Fruit fly (Drosophila melanogaster): ENCODE data around the gene CG31091.

CG31091 gene

DNA sequence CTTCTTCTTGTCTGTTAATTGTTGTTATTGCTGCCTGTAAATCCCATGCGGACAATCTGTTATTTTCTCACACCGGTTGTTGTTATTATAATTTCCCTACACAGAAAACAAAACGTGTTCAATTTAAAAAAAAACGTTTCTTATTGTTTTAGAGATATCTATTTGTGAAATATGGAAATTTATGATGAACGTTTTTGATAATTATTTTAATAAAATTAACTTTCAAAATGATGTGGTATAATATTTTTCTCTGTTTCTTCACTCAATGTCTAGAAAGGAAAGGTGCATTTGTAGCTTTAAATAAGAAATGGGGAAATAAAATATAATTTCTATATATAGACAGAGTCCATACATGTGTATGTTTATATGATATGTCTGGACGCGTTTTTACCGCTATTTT, 15.4 kb upstream of the CG31091 start (continued):
- peak; percentile 91 for TF ChIP-seq gsb-n (tag; optimal IDR thresholded peaks at IDR 0.05)
- no peak for TF ChIP-seq slou (GFP tag; optimal IDR thresholded peaks at IDR 0.05)
- peak; percentile 71; the same call in 1 of the 2 replicates for TF ChIP-seq stc (GFP tag; IDR thresholded peaks at IDR 0.05)
- no peak for TF ChIP-seq p53 (GFP tag; optimal IDR thresholded peaks at IDR 0.05)
- no peak for TF ChIP-seq fru (optimal IDR thresholded peaks at IDR 0.05)
- TF ChIP-seq CG14710 (tag; optimal IDR thresholded peaks at IDR 0.05): peak; percentile 88
- TF ChIP-seq CG15269 (tag; optimal IDR thresholded peaks at IDR 0.05): peak; percentile 61
- no peak for TF ChIP-seq aop (GFP tag; IDR thresholded peaks at IDR 0.05)
- TF ChIP-seq tna (GFP tag; IDR thresholded peaks at IDR 0.05; ENCODE audit: partially characterized antibody): no peak
- TF ChIP-seq CG31441 (GFP tag; IDR thresholded peaks at IDR 0.05): peak; percentile 91
- no peak for TF ChIP-seq Ets65A (GFP tag)
- TF ChIP-seq oc (tag; optimal IDR thresholded peaks at IDR 0.05): peak; percentile 87
- no peak for TF ChIP-seq zen2 (GFP tag; IDR thresholded peaks at IDR 0.05; ENCODE audit: partially characterized antibody)
- no peak for TF ChIP-seq CG11398 (GFP tag; optimal IDR thresholded peaks at IDR 0.05)
- no peak for TF ChIP-seq CG12236 (GFP tag; optimal IDR thresholded peaks at IDR 0.05)
- TF ChIP-seq sqz (GFP tag; optimal IDR thresholded peaks at IDR 0.05): peak; percentile 45
- TF ChIP-seq en (GFP tag; optimal IDR thresholded peaks at IDR 0.05): no peak
- no peak for TF ChIP-seq CG6813 (GFP tag; optimal IDR thresholded peaks at IDR 0.05)
- TF ChIP-seq fd3F (GFP tag; optimal IDR thresholded peaks at IDR 0.05): peak; percentile 30
- TF ChIP-seq corto (GFP tag; optimal IDR thresholded peaks at IDR 0.05): no peak
- TF ChIP-seq CG12769 (tag; optimal IDR thresholded peaks at IDR 0.05): no peak
- peak; percentile 81 for TF ChIP-seq PHDP (tag; optimal IDR thresholded peaks at IDR 0.05)
- TF ChIP-seq ab (GFP tag; optimal IDR thresholded peaks at IDR 0.05): no peak
- no peak for TF ChIP-seq CG5953 (GFP tag; IDR thresholded peaks at IDR 0.05)
- peak; percentile 23 for TF ChIP-seq Hmx (GFP tag; optimal IDR thresholded peaks at IDR 0.05)
- TF ChIP-seq CoRest (tag; optimal IDR thresholded peaks at IDR 0.05): peak; percentile 77
- no peak for TF ChIP-seq CG33213 (GFP tag; optimal IDR thresholded peaks at IDR 0.05)
- no peak for TF ChIP-seq zfh2 (GFP tag; optimal IDR thresholded peaks at IDR 0.05)
- peak; percentile 38; the same call in 1 of the 2 replicates for TF ChIP-seq H2.0 (GFP tag; IDR thresholded peaks at IDR 0.05)
- peak; percentile 13; the same call in 1 of the 2 replicates for TF ChIP-seq dimm (GFP tag; IDR thresholded peaks at IDR 0.05)
- TF ChIP-seq CG6683 (GFP tag; optimal IDR thresholded peaks at IDR 0.05): no peak
- no peak for TF ChIP-seq ci (GFP tag; IDR thresholded peaks at IDR 0.05)
- no peak for TF ChIP-seq psq (GFP tag; optimal IDR thresholded peaks at IDR 0.05)
- no peak for TF ChIP-seq Antp (GFP tag; optimal IDR thresholded peaks at IDR 0.05)
- TF ChIP-seq knrl (GFP tag; IDR thresholded peaks at IDR 0.05; ENCODE audit: partially characterized antibody): no peak
- no peak for TF ChIP-seq Doc3 (GFP tag; IDR thresholded peaks at IDR 0.05; ENCODE audit: partially characterized antibody)
- peak; percentile 55 for TF ChIP-seq Six4 (GFP tag; optimal IDR thresholded peaks at IDR 0.05)
- no peak for TF ChIP-seq hbn (GFP tag; IDR thresholded peaks at IDR 0.05; ENCODE audit: partially characterized antibody)
- no peak for TF ChIP-seq Ets97D (GFP tag; optimal IDR thresholded peaks at IDR 0.05)
- peak; percentile 44 for TF ChIP-seq Chrac-16 (GFP tag; optimal IDR thresholded peaks at IDR 0.05)
- peak; percentile 57 for TF ChIP-seq CG12659 (GFP tag; optimal IDR thresholded peaks at IDR 0.05)
- peak; percentile 44 for TF ChIP-seq Bteb2 (GFP tag; optimal IDR thresholded peaks at IDR 0.05)
- TF ChIP-seq klu (GFP tag; IDR thresholded peaks at IDR 0.05): no peak
- peak; percentile 11 for TF ChIP-seq CG10431 (GFP tag; optimal IDR thresholded peaks at IDR 0.05)
- TF ChIP-seq gcm2 (GFP tag; optimal IDR thresholded peaks at IDR 0.05): no peak
- TF ChIP-seq Ptx1 (GFP tag; IDR thresholded peaks at IDR 0.05): peak; percentile 49
- no peak for TF ChIP-seq NC2β (GFP tag; optimal IDR thresholded peaks at IDR 0.05)
- TF ChIP-seq CG1233 (GFP tag; optimal IDR thresholded peaks at IDR 0.05): peak; percentile 24
- peak; percentile 8 for TF ChIP-seq CG13775 (GFP tag; optimal IDR thresholded peaks at IDR 0.05)
- peak; percentile 61 for TF ChIP-seq croc (GFP tag; conservative IDR thresholded peaks at IDR 0.05)
- no peak for TF ChIP-seq cad (GFP tag; optimal IDR thresholded peaks at IDR 0.05)
- no peak for TF ChIP-seq Hsf (GFP tag; optimal IDR thresholded peaks at IDR 0.05)
